Worm (Caenorhabditis elegans) whole organism, L3 larva: Measurements from ENCODE around the gene F02C12.1.

ENCODE experiments used
- aly-2 ChIP-seq: fragments of 150-350 bp; optimal IDR thresholded peaks from 2 replicates; lab custom pipeline; 2014; ENCODE audit warnings: missing biosample characterization, missing genetic modification characterization
- ceh-16 ChIP-seq: sonication (generic microtip); optimal IDR thresholded peaks from 2 replicates; lab custom pipeline; 2017; ENCODE audit warnings: missing biosample characterization, missing genetic modification characterization
- ceh-28 ChIP-seq: fragments of 150-350 bp; optimal IDR thresholded peaks from 2 replicates; lab custom pipeline; 2014; ENCODE audit warnings: missing biosample characterization, missing genetic modification reagents, missing genetic modification characterization
- ceh-82 ChIP-seq: fragments of 150-350 bp; optimal IDR thresholded peaks from 2 replicates; lab custom pipeline; 2014; ENCODE audit warnings: missing biosample characterization, missing genetic modification characterization
- egl-27 ChIP-seq: sonication (generic microtip); optimal IDR thresholded peaks from 4 replicates; lab custom pipeline; 2017; ENCODE audit warnings: missing biosample characterization, missing genetic modification reagents, missing genetic modification characterization
- elt-3 ChIP-seq, 3 experiments: fragments of 150-350 bp in 1 of 3; sonication (generic microtip) in 2 of 3; optimal IDR thresholded peaks; 2 replicates in 2 of 3; 4 replicates in 1 of 3; lab custom pipeline; 2014 to 2017; ENCODE audit warnings: missing biosample characterization in 3 of 3, missing genetic modification characterization in 3 of 3
- nfya-1 ChIP-seq: sonication (generic microtip); optimal IDR thresholded peaks from 2 replicates; lab custom pipeline; 2017; ENCODE audit warnings: missing genetic modification characterization, mild to moderate bottlenecking, missing compliant biosample characterization, antibody characterized with exemption, moderate library complexity; ENCODE audit not compliant: insufficient read depth
- nhr-43 ChIP-seq: sonication (generic microtip); optimal IDR thresholded peaks from 2 replicates; lab custom pipeline; 2016; ENCODE audit warnings: mild to moderate bottlenecking, missing genetic modification characterization, missing compliant biosample characterization; ENCODE audit not compliant: poor library complexity, severe bottlenecking
- nhr-76 ChIP-seq: fragments of 150-350 bp; sonication (generic microtip); optimal IDR thresholded peaks from 5 replicates; lab custom pipeline; 2014; ENCODE audit warnings: missing biosample characterization, missing genetic modification characterization
- pqm-1 ChIP-seq: fragments of 150-350 bp; optimal IDR thresholded peaks from 2 replicates; lab custom pipeline; 2017; ENCODE audit warnings: missing biosample characterization, missing genetic modification characterization, inconsistent platforms
- unc-62 ChIP-seq: fragments of 150-350 bp; sonication (generic microtip); optimal IDR thresholded peaks from 4 replicates; lab custom pipeline; 2014; ENCODE audit warnings: missing biosample characterization, missing genetic modification reagents, missing genetic modification characterization

F02C12.1 gene

ce11 chrX:13451578-13451977 is 49.7 kb downstream of the F02C12.1 start, which contains the start of gene F02D10.6:
Gene F02D10.6 (minus strand): TSS chrX:13451678.
- TF ChIP-seq elt-3 (tag; optimal IDR thresholded peaks at IDR 0.05; lab: Kevin White, UChicago): no peak
- no peak for TF ChIP-seq unc-62
- no peak for TF ChIP-seq pqm-1 (tag; lab: Kevin White, UChicago)
- no peak for TF ChIP-seq nhr-43
- TF ChIP-seq ceh-28 (tag; lab: Kevin White, UChicago): no peak
- no peak for TF ChIP-seq ceh-16
- TF ChIP-seq egl-27 (tag; lab: Kevin White, UChicago): no peak
- no peak for TF ChIP-seq aly-2 (tag; lab: Kevin White, UChicago)
- TF ChIP-seq nhr-76 (tag; lab: Kevin White, UChicago): no peak
- no peak for TF ChIP-seq nfya-1
- no peak for TF ChIP-seq ceh-82 (tag; lab: Kevin White, UChicago)
